Fruit fly (Drosophila melanogaster) whole organism, pupa: ENCODE results near the gene kirre.
A peak's percentile ranks its signal among the peaks of the same experiment; 100 is the strongest.

ENCODE experiments used
- CG10348 ChIP-seq: fragments of 200-800 bp; sonication (Bioruptor generic); IDR thresholded peaks from 2 replicates; pipeline ENCODE4 v1.3.6; 2022; ENCODE audit warnings: missing biosample characterization, missing genetic modification characterization
- CG12605 ChIP-seq: fragments of 200-800 bp; sonication (Bioruptor generic); IDR thresholded peaks from 2 replicates; pipeline ENCODE4 v1.3.6; 2022; ENCODE audit warnings: missing biosample characterization, missing genetic modification characterization
- CG13204 ChIP-seq: fragments of 200-800 bp; sonication (Bioruptor generic); optimal IDR thresholded peaks from 2 replicates; lab custom pipeline; 2018; ENCODE audit warnings: missing biosample characterization, mild to moderate bottlenecking, missing genetic modification characterization, moderate library complexity
- CG14655 ChIP-seq: fragments of 200-800 bp; sonication (Bioruptor generic); optimal IDR thresholded peaks from 3 replicates; lab custom pipeline; 2017; ENCODE audit warnings: mild to moderate bottlenecking, missing biosample characterization, missing genetic modification reagents, missing genetic modification characterization
- CG15710 ChIP-seq: fragments of 200-800 bp; sonication (Bioruptor generic); optimal IDR thresholded peaks from 2 replicates; lab custom pipeline; 2018; ENCODE audit warnings: missing biosample characterization, mild to moderate bottlenecking, missing genetic modification characterization, moderate library complexity
- CG17806 ChIP-seq: fragments of 200-800 bp; sonication (Bioruptor generic); optimal IDR thresholded peaks from 2 replicates; lab custom pipeline; 2018; ENCODE audit warnings: missing biosample characterization, mild to moderate bottlenecking, missing genetic modification characterization, moderate library complexity
- CG32121 ChIP-seq: fragments of 200-800 bp; sonication (Bioruptor generic); IDR thresholded peaks from 2 replicates; pipeline ENCODE4 v1.3.6; 2022; ENCODE audit warnings: missing biosample characterization, missing genetic modification characterization
- CG34367 ChIP-seq: fragments of 200-800 bp; sonication (Bioruptor generic); optimal IDR thresholded peaks from 2 replicates; lab custom pipeline; 2018; ENCODE audit warnings: missing biosample characterization, mild to moderate bottlenecking, missing genetic modification characterization
- CG4496 ChIP-seq: fragments of 200-800 bp; sonication (Bioruptor generic); IDR thresholded peaks from 3 replicates; pipeline ENCODE4 v1.3.6; 2022; ENCODE audit warnings: missing biosample characterization, missing genetic modification characterization
- CG8159 ChIP-seq: fragments of 200-800 bp; sonication (Bioruptor generic); optimal IDR thresholded peaks from 3 replicates; lab custom pipeline; 2018; ENCODE audit warnings: missing biosample characterization, mild to moderate bottlenecking, missing genetic modification characterization, moderate library complexity
- CG8301 ChIP-seq: fragments of 200-800 bp; sonication (Bioruptor generic); optimal IDR thresholded peaks from 2 replicates; lab custom pipeline; 2018; ENCODE audit warnings: missing biosample characterization, mild to moderate bottlenecking, missing genetic modification characterization
- CG9948 ChIP-seq: fragments of 200-800 bp; sonication (Bioruptor generic); optimal IDR thresholded peaks from 2 replicates; lab custom pipeline; 2018; ENCODE audit warnings: missing biosample characterization, mild to moderate bottlenecking, missing genetic modification characterization, moderate library complexity
- D1 ChIP-seq: fragments of 200-800 bp; sonication (Bioruptor generic); optimal IDR thresholded peaks from 2 replicates; lab custom pipeline; 2018; ENCODE audit warnings: missing biosample characterization, mild to moderate bottlenecking, missing genetic modification characterization, moderate library complexity
- EcR ChIP-seq: fragments of 200-800 bp; sonication (Bioruptor generic); optimal IDR thresholded peaks from 3 replicates; lab custom pipeline; 2019; ENCODE audit warnings: missing biosample characterization, missing genetic modification characterization, mild to moderate bottlenecking, moderate library complexity, missing genetic modification reagents
- Ets98B ChIP-seq: fragments of 200-800 bp; sonication (Bioruptor generic); IDR thresholded peaks from 2 replicates; pipeline ENCODE4 v1.3.6; 2022; ENCODE audit warnings: missing biosample characterization, missing genetic modification characterization
- Pif1A ChIP-seq: fragments of 200-800 bp; sonication (Bioruptor generic); optimal IDR thresholded peaks from 3 replicates; lab custom pipeline; 2016; ENCODE audit warnings: missing biosample characterization, missing genetic modification characterization
- Pif1B ChIP-seq: fragments of 200-800 bp; sonication (Bioruptor generic); optimal IDR thresholded peaks from 3 replicates; lab custom pipeline; 2016; ENCODE audit warnings: missing biosample characterization, missing genetic modification characterization
- Snoo ChIP-seq: fragments of 200-800 bp; sonication (Bioruptor generic); optimal IDR thresholded peaks from 3 replicates; lab custom pipeline; 2017; ENCODE audit warnings: missing biosample characterization, mild to moderate bottlenecking, missing genetic modification characterization, inconsistent platforms
- fd96Ca ChIP-seq: fragments of 200-800 bp; sonication (Bioruptor generic); IDR thresholded peaks from 3 replicates; pipeline ENCODE4 v1.3.6; 2022; ENCODE audit warnings: missing biosample characterization, missing genetic modification characterization
- gl ChIP-seq: fragments of 200-800 bp; sonication (Bioruptor generic); optimal IDR thresholded peaks from 2 replicates; lab custom pipeline; 2018; ENCODE audit warnings: missing biosample characterization, mild to moderate bottlenecking, missing genetic modification characterization
- rn ChIP-seq: fragments of 200-800 bp; sonication (Bioruptor generic); IDR thresholded peaks from 2 replicates; pipeline ENCODE4 v1.3.6; 2022; ENCODE audit warnings: missing biosample characterization, missing genetic modification characterization

kirre gene

dm6 chrX:3067462-3067861 is 327.3 kb downstream of the kirre start, which contains the start of gene CG4116:
Gene CG4116 (minus strand): TSS chrX:3067562.
- TF ChIP-seq CG17806 (tag; lab: Kevin White, UChicago) (no peak), Pif1A (no peak), CG14655 (GFP tag; lab: Kevin White, UChicago) (no peak), Pif1B (GFP tag; lab: Kevin White, UChicago) (no peak), Ets98B (no peak), CG9948 (tag; lab: Kevin White, UChicago) (no peak), CG13204 (GFP tag; lab: Kevin White, UChicago) (no peak), CG15710 (tag; lab: Kevin White, UChicago) (no peak)

DNA sequence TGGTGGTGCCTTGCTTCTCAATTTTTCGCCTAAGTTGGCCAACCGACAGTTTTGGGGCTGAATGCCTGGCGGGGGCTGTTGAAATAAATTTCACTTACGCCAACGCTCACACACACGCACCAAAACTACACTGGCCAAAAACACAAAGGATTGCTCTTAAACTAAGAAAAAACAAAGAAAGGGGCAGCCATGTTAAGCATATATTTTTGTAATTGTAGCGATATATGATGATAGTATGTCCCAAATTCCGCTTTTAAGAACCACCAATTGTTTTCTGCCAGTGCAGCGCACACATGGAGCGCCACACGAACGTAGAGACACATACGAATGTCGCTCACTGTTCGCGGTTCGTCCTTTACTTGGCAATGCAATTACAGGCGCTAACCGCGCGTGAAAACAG is 328.1 kb downstream of the kirre start:
- TF ChIP-seq CG32121 (GFP tag; lab: Robert Waterston, UW) = peak; percentile 13; the same call in 1 of the 2 replicates
- TF ChIP-seq CG12605 (GFP tag; lab: Robert Waterston, UW) = peak; percentile 14; the same call in 1 of the 2 replicates
- TF ChIP-seq Snoo (tag; lab: Kevin White, UChicago) = no peak
- TF ChIP-seq CG9948 (tag; lab: Kevin White, UChicago) = peak; percentile 35
- peak; percentile 43 for TF ChIP-seq CG15710 (tag; lab: Kevin White, UChicago)
- TF ChIP-seq CG4496 (GFP tag; lab: Robert Waterston, UW) = 0 out of 3 replicates have a peak, but pooled peaks have one; percentile 63
- peak; percentile 34 for TF ChIP-seq Pif1B (GFP tag; lab: Kevin White, UChicago)
- no peak for TF ChIP-seq rn (GFP tag; lab: Robert Waterston, UW)
- TF ChIP-seq CG8159 (tag; lab: Kevin White, UChicago) = peak; percentile 52
- TF ChIP-seq CG13204 (GFP tag; lab: Kevin White, UChicago) = no peak
- peak; percentile 59 for TF ChIP-seq CG17806 (tag; lab: Kevin White, UChicago)
- TF ChIP-seq CG8301 (tag; lab: Kevin White, UChicago) = peak; percentile 29
- TF ChIP-seq EcR = no peak
- peak; percentile 32 for TF ChIP-seq CG34367 (tag; lab: Kevin White, UChicago)
- no peak for TF ChIP-seq CG10348
- TF ChIP-seq gl (tag; lab: Kevin White, UChicago) = no peak
- TF ChIP-seq fd96Ca (GFP tag; lab: Robert Waterston, UW) = peak; percentile 42; the same call in 1 of the 3 replicates
- TF ChIP-seq Ets98B = peak; percentile 21; the same call in 1 of the 2 replicates
- no peak for TF ChIP-seq D1
- peak; percentile 55 for TF ChIP-seq CG14655 (GFP tag; lab: Kevin White, UChicago)
- peak; percentile 45 for TF ChIP-seq Pif1A

DNA sequence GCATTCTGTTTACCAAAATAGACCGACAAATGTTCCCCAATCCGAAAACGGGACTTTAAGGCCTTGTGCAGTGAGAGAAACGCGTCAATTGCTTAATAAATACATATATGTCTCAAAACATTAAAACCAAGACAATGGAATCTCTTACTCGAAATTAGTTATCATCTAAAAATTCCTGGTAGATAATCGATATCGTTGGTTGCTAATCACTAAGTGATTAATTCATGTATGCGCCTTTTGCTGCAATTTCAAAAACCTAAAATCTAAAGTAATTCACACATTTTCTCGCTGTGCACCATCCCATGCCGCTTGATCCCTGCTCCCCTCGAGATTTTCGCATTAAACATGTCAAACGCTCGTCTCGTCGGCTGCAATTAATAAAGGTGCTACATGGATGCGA is 333.4 kb downstream of the kirre start:
- peak; percentile 56 for TF ChIP-seq CG8159 (tag; lab: Kevin White, UChicago)
- TF ChIP-seq Pif1A = no peak
- peak; percentile 33 for TF ChIP-seq CG34367 (tag; lab: Kevin White, UChicago)
- TF ChIP-seq fd96Ca (GFP tag; lab: Robert Waterston, UW) = peak; percentile 47; the same call in 2 of the 3 replicates
- no peak for TF ChIP-seq EcR
- TF ChIP-seq CG15710 (tag; lab: Kevin White, UChicago) = peak; percentile 43
- TF ChIP-seq gl (tag; lab: Kevin White, UChicago) = no peak
- TF ChIP-seq CG8301 (tag; lab: Kevin White, UChicago) = peak; percentile 37
- TF ChIP-seq CG32121 (GFP tag; lab: Robert Waterston, UW) = no peak
- TF ChIP-seq CG9948 (tag; lab: Kevin White, UChicago) = peak; percentile 59
- peak; percentile 65 for TF ChIP-seq CG14655 (GFP tag; lab: Kevin White, UChicago)
- no peak for TF ChIP-seq Snoo (tag; lab: Kevin White, UChicago)
- 0 out of 3 replicates have a peak, but pooled peaks have one; percentile 15 for TF ChIP-seq CG4496 (GFP tag; lab: Robert Waterston, UW)
- TF ChIP-seq CG17806 (tag; lab: Kevin White, UChicago) = peak; percentile 38

DNA sequence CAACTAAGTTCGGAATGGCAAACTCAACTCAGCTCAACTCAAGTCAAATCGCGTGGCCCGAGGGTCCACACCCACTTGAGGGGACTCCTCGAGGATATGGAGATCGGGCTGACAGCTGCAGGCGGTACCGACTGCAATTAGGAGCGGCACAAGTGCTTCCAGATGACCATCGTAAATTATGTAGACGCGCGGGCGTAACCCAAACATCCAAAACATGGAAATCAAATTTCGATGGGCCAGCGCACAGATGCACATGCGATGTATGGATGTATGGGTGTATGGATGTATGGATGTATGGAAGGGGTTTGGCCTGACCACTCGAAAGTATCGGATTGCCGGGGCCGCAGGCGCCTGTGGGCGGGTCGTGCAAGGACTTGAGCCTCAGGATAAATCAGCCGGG is 342.2 kb downstream of the kirre start:
- no peak for TF ChIP-seq CG9948 (tag; lab: Kevin White, UChicago)
- TF ChIP-seq CG10348 = no peak
- no peak for TF ChIP-seq CG13204 (GFP tag; lab: Kevin White, UChicago)
- no peak for TF ChIP-seq CG12605 (GFP tag; lab: Robert Waterston, UW)
- TF ChIP-seq CG8159 (tag; lab: Kevin White, UChicago) = no peak
- TF ChIP-seq fd96Ca (GFP tag; lab: Robert Waterston, UW) = no peak
- TF ChIP-seq EcR = no peak
- no peak for TF ChIP-seq Pif1B (GFP tag; lab: Kevin White, UChicago)

DNA sequence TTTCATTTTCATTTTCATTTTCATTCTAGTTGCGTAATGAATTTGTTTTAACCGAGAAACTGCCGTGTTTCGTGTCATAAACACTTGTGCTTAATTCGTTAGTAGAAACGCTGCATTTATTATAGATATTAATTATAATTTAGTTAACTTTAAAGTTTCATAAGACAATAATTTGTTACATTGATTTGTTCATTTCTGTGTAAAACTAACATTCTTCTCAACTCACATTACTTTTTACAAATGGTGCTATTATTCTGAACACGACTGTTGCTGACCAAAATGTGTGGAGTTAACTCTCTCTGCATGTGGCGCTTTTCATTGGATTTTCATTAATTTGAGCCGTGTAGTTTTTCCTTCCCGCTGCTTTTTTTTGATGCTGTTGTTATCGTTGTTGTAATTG is 343.1 kb downstream of the kirre start:
- TF ChIP-seq EcR = no peak
- no peak for TF ChIP-seq CG13204 (GFP tag; lab: Kevin White, UChicago)
- no peak for TF ChIP-seq CG32121 (GFP tag; lab: Robert Waterston, UW)
- no peak for TF ChIP-seq D1
- no peak for TF ChIP-seq CG34367 (tag; lab: Kevin White, UChicago)
- no peak for TF ChIP-seq Pif1B (GFP tag; lab: Kevin White, UChicago)
- peak; percentile 3 for TF ChIP-seq CG14655 (GFP tag; lab: Kevin White, UChicago)
- 0 out of 3 replicates have a peak, but pooled peaks have one; percentile 26 for TF ChIP-seq CG4496 (GFP tag; lab: Robert Waterston, UW)
- no peak for TF ChIP-seq Ets98B

dm6 chrX:3085839-3086238 is 345.7 kb downstream of the kirre start:
- TF ChIP-seq Ets98B (peak; percentile 61), CG15710 (tag; lab: Kevin White, UChicago) (peak; percentile 55), CG10348 (no peak), CG32121 (GFP tag; lab: Robert Waterston, UW) (no peak), CG34367 (tag; lab: Kevin White, UChicago) (no peak), Pif1A (peak; percentile 55), CG4496 (GFP tag; lab: Robert Waterston, UW) (peak; percentile 83), EcR (no peak), CG14655 (GFP tag; lab: Kevin White, UChicago) (peak; percentile 41), CG9948 (tag; lab: Kevin White, UChicago) (peak; percentile 40), CG8301 (tag; lab: Kevin White, UChicago) (peak; percentile 9), CG13204 (GFP tag; lab: Kevin White, UChicago) (no peak), rn (GFP tag; lab: Robert Waterston, UW) (no peak), Pif1B (GFP tag; lab: Kevin White, UChicago) (peak; percentile 68), CG17806 (tag; lab: Kevin White, UChicago) (no peak), D1 (no peak), Snoo (tag; lab: Kevin White, UChicago) (peak; percentile 52), CG8159 (tag; lab: Kevin White, UChicago) (peak; percentile 40), gl (tag; lab: Kevin White, UChicago) (no peak), fd96Ca (GFP tag; lab: Robert Waterston, UW) (peak; percentile 73)
